Fruit fly (Drosophila melanogaster) whole organism, embryonic: ENCODE measurements around the gene sima.

ENCODE experiments used
- Ada2b ChIP-seq: fragments of 200-800 bp; sonication (Bioruptor generic); IDR thresholded peaks from 2 replicates; pipeline ENCODE4 v1.3.6; 2022; ENCODE audit warnings: missing biosample characterization, missing genetic modification characterization
- Aef1 ChIP-seq: fragments of 200-800 bp; sonication (Bioruptor generic); IDR thresholded peaks from 3 replicates; pipeline ENCODE4 v1.3.6; 2022; ENCODE audit warnings: missing biosample characterization, missing genetic modification characterization
- Atf6 ChIP-seq: fragments of 200-800 bp; sonication (Bioruptor generic); IDR thresholded peaks from 2 replicates; pipeline ENCODE4 v1.3.6; 2022; ENCODE audit warnings: missing biosample characterization, missing genetic modification characterization
- CG10543 ChIP-seq: fragments of 200-800 bp; sonication (Bioruptor generic); optimal IDR thresholded peaks from 3 replicates; lab custom pipeline; 2017; ENCODE audit warnings: missing biosample characterization, mild to moderate bottlenecking, missing genetic modification characterization, moderate library complexity
- CG10979 ChIP-seq: fragments of 200-800 bp; sonication (Bioruptor generic); optimal IDR thresholded peaks from 2 replicates; lab custom pipeline; 2018; ENCODE audit warnings: missing biosample characterization, mild to moderate bottlenecking, missing genetic modification characterization, moderate library complexity
- CG11456 ChIP-seq: fragments of 200-800 bp; sonication (Bioruptor generic); IDR thresholded peaks from 3 replicates; pipeline ENCODE4 v1.3.6; 2022; ENCODE audit warnings: missing biosample characterization, missing genetic modification characterization
- CG11560 ChIP-seq: fragments of 200-800 bp; sonication (Bioruptor generic); IDR thresholded peaks from 3 replicates; pipeline ENCODE4 v1.3.6; 2022; ENCODE audit warnings: missing biosample characterization, missing genetic modification characterization
- CG12104 ChIP-seq: fragments of 200-800 bp; sonication (Bioruptor generic); optimal IDR thresholded peaks from 3 replicates; lab custom pipeline; 2016; ENCODE audit warnings: missing biosample characterization, missing genetic modification characterization
- CG12236 ChIP-seq: fragments of 200-800 bp; sonication (Bioruptor generic); optimal IDR thresholded peaks from 2 replicates; lab custom pipeline; 2016; ENCODE audit warnings: missing biosample characterization, missing genetic modification characterization
- CG12659 ChIP-seq: fragments of 200-800 bp; sonication (Bioruptor generic); optimal IDR thresholded peaks from 3 replicates; lab custom pipeline; 2017; ENCODE audit warnings: mild to moderate bottlenecking, missing biosample characterization, missing genetic modification reagents, missing genetic modification characterization
- CG12769 ChIP-seq: fragments of 200-800 bp; sonication (Bioruptor generic); optimal IDR thresholded peaks from 2 replicates; lab custom pipeline; 2019; ENCODE audit warnings: missing biosample characterization, mild to moderate bottlenecking, missing genetic modification characterization, moderate library complexity
- CG14050 ChIP-seq: fragments of 200-800 bp; sonication (Bioruptor generic); IDR thresholded peaks from 3 replicates; pipeline ENCODE4 v1.3.6; 2022; ENCODE audit warnings: missing biosample characterization, missing genetic modification characterization
- CG14710 ChIP-seq: fragments of 200-800 bp; sonication (Bioruptor generic); optimal IDR thresholded peaks from 3 replicates; lab custom pipeline; 2019; ENCODE audit warnings: missing biosample characterization, mild to moderate bottlenecking, missing genetic modification characterization, moderate library complexity
- CG1529 ChIP-seq: fragments of 200-800 bp; sonication (Bioruptor generic); optimal IDR thresholded peaks from 3 replicates; lab custom pipeline; 2018; ENCODE audit warnings: missing biosample characterization, missing genetic modification characterization
- CG17328 ChIP-seq: fragments of 200-800 bp; sonication (Bioruptor generic); IDR thresholded peaks from 2 replicates; pipeline ENCODE4 v1.3.6; 2022; ENCODE audit warnings: missing biosample characterization, missing genetic modification characterization
- CG17829 ChIP-seq: fragments of 200-800 bp; optimal IDR thresholded peaks from 2 replicates; lab custom pipeline; 2019; ENCODE audit warnings: missing biosample characterization, mild to moderate bottlenecking, missing genetic modification characterization, moderate library complexity
- CG2202 ChIP-seq: fragments of 200-800 bp; sonication (Bioruptor generic); optimal IDR thresholded peaks from 2 replicates; lab custom pipeline; 2018; ENCODE audit warnings: missing biosample characterization, mild to moderate bottlenecking, missing genetic modification characterization
- CG2712 ChIP-seq: fragments of 200-800 bp; optimal IDR thresholded peaks from 3 replicates; lab custom pipeline; 2019; ENCODE audit warnings: missing biosample characterization, mild to moderate bottlenecking, missing genetic modification characterization, moderate library complexity
- CG32772 ChIP-seq: fragments of 200-800 bp; sonication (Bioruptor generic); IDR thresholded peaks from 2 replicates; pipeline ENCODE4 v1.3.6; 2022; ENCODE audit warnings: missing biosample characterization, missing genetic modification characterization
- CG4360 ChIP-seq: fragments of 200-800 bp; sonication (Bioruptor generic); IDR thresholded peaks from 2 replicates; pipeline ENCODE4 v1.3.6; 2022; ENCODE audit warnings: missing biosample characterization, missing genetic modification characterization
- CG4820 ChIP-seq: fragments of 200-800 bp; sonication (Bioruptor generic); optimal IDR thresholded peaks from 3 replicates; lab custom pipeline; 2016; ENCODE audit warnings: missing biosample characterization, missing genetic modification characterization
- CG5180 ChIP-seq: fragments of 200-800 bp; sonication (Bioruptor generic); optimal IDR thresholded peaks from 3 replicates; lab custom pipeline; 2017; ENCODE audit warnings: missing biosample characterization, missing genetic modification characterization, mild to moderate bottlenecking, moderate library complexity, missing genetic modification reagents
- CG6272 ChIP-seq: fragments of 200-800 bp; sonication (Bioruptor generic); IDR thresholded peaks from 2 replicates; pipeline ENCODE4 v1.3.6; 2022; ENCODE audit warnings: missing biosample characterization, missing genetic modification characterization
- CG7928 ChIP-seq: fragments of 200-800 bp; sonication (Bioruptor generic); optimal IDR thresholded peaks from 2 replicates; lab custom pipeline; 2017; ENCODE audit warnings: missing biosample characterization, mild to moderate bottlenecking, missing genetic modification characterization
- CG9437 ChIP-seq: fragments of 200-800 bp; sonication (Bioruptor generic); optimal IDR thresholded peaks from 2 replicates; lab custom pipeline; 2018; ENCODE audit warnings: missing biosample characterization, mild to moderate bottlenecking, missing genetic modification characterization
- D19A ChIP-seq: fragments of 200-800 bp; optimal IDR thresholded peaks from 3 replicates; lab custom pipeline; 2019; ENCODE audit warnings: missing biosample characterization, mild to moderate bottlenecking, missing genetic modification characterization, moderate library complexity
- Hey ChIP-seq: fragments of 200-800 bp; sonication (Bioruptor generic); optimal IDR thresholded peaks from 3 replicates; lab custom pipeline; 2018; ENCODE audit warnings: missing biosample characterization, mild to moderate bottlenecking, missing genetic modification characterization
- Lim3 ChIP-seq: fragments of 200-800 bp; sonication (Bioruptor generic); IDR thresholded peaks from 2 replicates; pipeline ENCODE4 v1.3.6; 2022; ENCODE audit warnings: missing biosample characterization, missing genetic modification characterization
- MTF-1 ChIP-seq: fragments of 200-800 bp; sonication (Bioruptor generic); optimal IDR thresholded peaks from 2 replicates; lab custom pipeline; 2018; ENCODE audit warnings: missing biosample characterization, mild to moderate bottlenecking, missing genetic modification characterization, borderline replicate concordance
- Rfx ChIP-seq: fragments of 200-800 bp; sonication (Bioruptor generic); IDR thresholded peaks from 2 replicates; pipeline ENCODE4 v1.3.6; 2022; ENCODE audit warnings: missing biosample characterization, missing genetic modification characterization
- Rx ChIP-seq: fragments of 200-800 bp; sonication (Bioruptor generic); IDR thresholded peaks from 2 replicates; pipeline ENCODE4 v1.3.6; 2022; ENCODE audit warnings: missing biosample characterization, missing genetic modification characterization
- Usf ChIP-seq: fragments of 200-800 bp; sonication (Bioruptor generic); optimal IDR thresholded peaks from 2 replicates; lab custom pipeline; 2017; ENCODE audit warnings: missing genotype, missing biosample characterization, missing genetic modification characterization
- Xrp1 ChIP-seq: fragments of 200-800 bp; sonication (Bioruptor generic); IDR thresholded peaks from 2 replicates; pipeline ENCODE4 v1.3.6; 2022; ENCODE audit warnings: missing biosample characterization, missing genetic modification characterization
- al ChIP-seq: fragments of 200-800 bp; sonication (Bioruptor generic); IDR thresholded peaks from 2 replicates; pipeline ENCODE4 v1.3.6; 2022; ENCODE audit warnings: missing biosample characterization, missing genetic modification characterization
- ap ChIP-seq: fragments of 200-800 bp; sonication (Bioruptor generic); IDR thresholded peaks from 2 replicates; pipeline ENCODE4 v1.3.6; 2022; ENCODE audit warnings: missing biosample characterization, missing genetic modification characterization
- bowl ChIP-seq: fragments of 200-800 bp; sonication (Bioruptor generic); IDR thresholded peaks from 2 replicates; pipeline ENCODE4 v1.3.6; 2022; ENCODE audit warnings: missing biosample characterization, missing genetic modification characterization
- crp ChIP-seq, 2 experiments: fragments of 200-800 bp; sonication (Bioruptor generic); optimal IDR thresholded peaks; 2 replicates in 1 of 2; 3 replicates in 1 of 2; lab custom pipeline; 2017; ENCODE audit warnings: missing biosample characterization in 2 of 2, missing genetic modification characterization in 2 of 2, mild to moderate bottlenecking in 1 of 2, moderate library complexity in 1 of 2
- lab ChIP-seq: fragments of 200-800 bp; sonication (Bioruptor generic); optimal IDR thresholded peaks from 3 replicates; lab custom pipeline; 2017; ENCODE audit warnings: missing biosample characterization, missing genetic modification characterization, mild to moderate bottlenecking, moderate library complexity, missing genetic modification reagents
- odd ChIP-seq: fragments of 200-800 bp; sonication (Bioruptor generic); optimal IDR thresholded peaks from 2 replicates; lab custom pipeline; 2017; ENCODE audit warnings: missing biosample characterization, mild to moderate bottlenecking, missing genetic modification characterization
- otp ChIP-seq: fragments of 200-800 bp; sonication (Bioruptor generic); IDR thresholded peaks from 3 replicates; pipeline ENCODE4, ENCODE4 v1.3.6; 2022; ENCODE audit warnings: missing biosample characterization, missing genetic modification characterization
- pnt ChIP-seq: fragments of 200-800 bp; sonication (Bioruptor generic); optimal IDR thresholded peaks from 3 replicates; lab custom pipeline; 2016; ENCODE audit warnings: missing biosample characterization, missing genetic modification characterization
- ranshi ChIP-seq: fragments of 200-800 bp; sonication (Bioruptor generic); IDR thresholded peaks from 2 replicates; pipeline ENCODE4 v1.3.6; 2022; ENCODE audit warnings: missing biosample characterization, missing genetic modification characterization
- sc ChIP-seq, 3 experiments: fragments of >200 bp in 2 of 3; fragments of 200-800 bp in 1 of 3; sonication (Bioruptor generic) in 1 of 3; optimal IDR thresholded peaks; 2 replicates in 2 of 3; 3 replicates in 1 of 3; lab custom pipeline; 2017; ENCODE audit warnings: mild to moderate bottlenecking in 1 of 3, missing biosample characterization in 1 of 3, missing genetic modification characterization in 1 of 3, missing genetic modification reagents in 1 of 3
- seq ChIP-seq: fragments of 200-800 bp; sonication (Bioruptor generic); IDR thresholded peaks from 2 replicates; pipeline ENCODE4 v1.3.6; 2022; ENCODE audit warnings: missing biosample characterization, missing genetic modification characterization
- sim ChIP-seq: fragments of 200-800 bp; sonication (Bioruptor generic); IDR thresholded peaks from 2 replicates; pipeline ENCODE4 v1.3.6; 2022; ENCODE audit warnings: missing biosample characterization, missing genetic modification characterization
- sob ChIP-seq: fragments of 200-800 bp; sonication (Bioruptor generic); IDR thresholded peaks from 2 replicates; pipeline ENCODE4 v1.3.6; 2022; ENCODE audit warnings: missing biosample characterization, missing genetic modification characterization
- sqz ChIP-seq: fragments of 200-800 bp; sonication (Bioruptor generic); optimal IDR thresholded peaks from 3 replicates; lab custom pipeline; 2018; ENCODE audit warnings: missing biosample characterization, mild to moderate bottlenecking, missing genetic modification characterization
- z ChIP-seq: fragments of 200-800 bp; sonication (Bioruptor generic); IDR thresholded peaks from 3 replicates; pipeline ENCODE4 v1.3.6; 2022; ENCODE audit warnings: missing biosample characterization, missing genetic modification characterization

The sima gene

DNA sequence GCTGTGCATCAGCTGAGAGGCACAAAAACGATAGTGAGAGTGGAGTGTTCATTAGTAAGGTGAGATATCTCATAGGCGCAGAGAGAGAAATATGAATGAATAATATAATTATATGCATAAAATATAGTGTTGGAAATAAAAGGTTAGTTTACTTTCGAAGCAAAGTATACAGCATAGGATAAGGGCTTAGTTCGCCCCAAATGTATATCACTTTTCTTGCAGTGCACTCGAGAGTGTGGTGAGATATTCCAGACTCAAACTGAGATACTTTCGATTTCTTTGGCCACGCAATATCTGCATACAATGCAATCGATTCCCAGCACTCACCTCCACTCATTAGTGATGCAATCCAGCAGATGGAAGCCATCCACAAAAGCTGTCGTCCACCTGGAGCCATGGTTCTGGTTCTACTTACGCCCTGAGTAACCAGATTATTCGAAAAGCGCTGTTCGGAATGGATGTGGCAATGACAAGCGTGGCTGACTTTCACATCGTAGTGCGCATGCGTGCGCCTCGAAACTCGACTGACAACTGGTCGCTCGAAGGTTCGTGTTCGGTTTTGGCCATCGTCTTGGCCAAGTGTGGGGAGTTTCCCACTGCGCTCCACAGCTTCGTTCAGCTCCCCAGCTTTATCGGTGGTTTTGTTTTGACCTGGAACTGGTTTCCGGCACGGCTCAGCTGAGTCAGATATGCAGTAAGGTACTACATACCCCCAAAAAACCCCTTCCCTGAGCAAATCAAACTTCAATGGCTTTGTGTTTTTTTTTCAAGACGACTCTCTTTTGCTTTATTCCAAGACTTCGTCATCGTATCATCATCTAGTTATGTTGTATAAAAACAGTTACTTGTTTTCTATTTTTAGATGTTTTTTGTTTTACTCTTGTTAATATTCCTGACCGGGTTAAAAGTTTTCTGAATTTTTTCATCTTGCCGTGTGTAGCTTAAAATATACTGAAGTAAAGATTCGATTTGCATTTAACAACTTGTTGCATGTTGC is 112.9 kb downstream of the sima start, which contains the start of gene Rsod (continued):
- TF ChIP-seq Rfx (GFP tag; lab: Robert Waterston, UW) (peak; percentile 62), CG7928 (no peak), seq (peak; percentile 70), sc (optimal IDR thresholded peaks at IDR 0.05; lab: Kevin White, UChicago) (no peak), sc (GFP tag; optimal IDR thresholded peaks at IDR 0.05; lab: Kevin White, UChicago) (peak; percentile 50), otp (GFP tag; lab: Robert Waterston, UW) (peak; percentile 84), Ada2b (GFP tag; lab: Robert Waterston, UW) (peak; percentile 54), CG14050 (GFP tag; lab: Robert Waterston, UW) (peak; percentile 52), crp (GFP tag; optimal IDR thresholded peaks at IDR 0.05; lab: Kevin White, UChicago) (peak in 1 of 2 experiments; percentile 25), CG14710 (tag; lab: Kevin White, UChicago) (peak; percentile 40), CG6272 (GFP tag; lab: Robert Waterston, UW) (peak; percentile 55; the same call in 1 of the 2 replicates), D19A (tag; lab: Kevin White, UChicago) (peak; percentile 94), CG4360 (GFP tag; lab: Robert Waterston, UW) (peak; percentile 11; the same call in 1 of the 2 replicates), CG10979 (tag; lab: Kevin White, UChicago) (peak; percentile 68), CG32772 (GFP tag; lab: Robert Waterston, UW) (peak; percentile 52; the same call in 1 of the 2 replicates), CG2712 (tag; lab: Kevin White, UChicago) (peak; percentile 70), CG12236 (no peak), al (GFP tag; lab: Robert Waterston, UW) (peak; percentile 41), pnt (GFP tag; lab: Kevin White, UChicago) (peak; percentile 28), CG10543 (GFP tag; lab: Kevin White, UChicago) (peak; percentile 27), CG1529 (GFP tag; lab: Kevin White, UChicago) (peak; percentile 67), z (GFP tag; lab: Robert Waterston, UW) (peak; percentile 61; the same call in 2 of the 3 replicates), CG2202 (tag; lab: Kevin White, UChicago) (peak; percentile 10), CG17829 (tag; lab: Kevin White, UChicago) (peak; percentile 31), Lim3 (GFP tag; lab: Robert Waterston, UW) (peak; percentile 67), Rx (peak; percentile 64), Atf6 (GFP tag; lab: Robert Waterston, UW) (no peak; the same call in 1 of the 2 replicates), CG11456 (peak; percentile 63; the same call in 2 of the 3 replicates), CG4820 (peak; percentile 11), Aef1 (GFP tag; lab: Robert Waterston, UW) (peak; percentile 48; the same call in 2 of the 3 replicates), CG5180 (GFP tag; lab: Kevin White, UChicago) (no peak), CG9437 (GFP tag; lab: Kevin White, UChicago) (peak; percentile 15), CG12104 (GFP tag; lab: Kevin White, UChicago) (peak; percentile 28), Xrp1 (GFP tag; lab: Robert Waterston, UW) (peak; percentile 87), Hey (tag; lab: Kevin White, UChicago) (no peak), CG12659 (GFP tag; lab: Kevin White, UChicago) (peak; percentile 39), CG11560 (tag; lab: Robert Waterston, UW) (no peak; the same call in 2 of the 3 replicates), CG17328 (GFP tag; lab: Robert Waterston, UW) (peak; percentile 78), ranshi (GFP tag; lab: Robert Waterston, UW) (peak; percentile 76), CG12769 (tag; lab: Kevin White, UChicago) (peak; percentile 65), MTF-1 (GFP tag; lab: Kevin White, UChicago) (no peak), ap (GFP tag; lab: Robert Waterston, UW) (peak; percentile 54), bowl (GFP tag; lab: Robert Waterston, UW) (peak; percentile 47), sim (peak; percentile 41), odd (no peak), lab (GFP tag; lab: Kevin White, UChicago) (peak; percentile 54), sob (GFP tag; lab: Robert Waterston, UW) (peak; percentile 29; the same call in 1 of the 2 replicates), sqz (GFP tag; lab: Kevin White, UChicago) (peak; percentile 39), Usf (GFP tag; lab: Kevin White, UChicago) (no peak)
